Worm (Caenorhabditis elegans) whole organism, L2 larva: Measurements from ENCODE around the gene srd-4.
A peak's percentile ranks its signal among the peaks of the same experiment; 100 is the strongest.

Experiments used
- C34F6.9 ChIP-seq: fragments of 150-350 bp; optimal IDR thresholded peaks from 2 replicates; lab custom pipeline; 2014; ENCODE audit warnings: missing biosample characterization, missing genetic modification characterization
- F13H6.1 ChIP-seq: sonication (generic microtip); optimal IDR thresholded peaks from 2 replicates; lab custom pipeline; 2016; ENCODE audit warnings: missing genetic modification characterization, missing compliant biosample characterization
- R02D3.7 ChIP-seq: fragments of 150-350 bp; optimal IDR thresholded peaks from 2 replicates; lab custom pipeline; 2014; ENCODE audit warnings: missing biosample characterization, missing genetic modification characterization
- Y55F3AM.14 ChIP-seq: fragments of 200-800 bp; sonication (Bioruptor generic); optimal IDR thresholded peaks from 2 replicates; lab custom pipeline; 2018; ENCODE audit warnings: mild to moderate bottlenecking, missing genetic modification characterization, missing compliant biosample characterization
- ZK546.5 ChIP-seq: sonication (generic microtip); optimal IDR thresholded peaks from 2 replicates; lab custom pipeline; 2017; ENCODE audit warnings: missing biosample characterization, missing genetic modification characterization
- aly-2 ChIP-seq: fragments of 150-350 bp; optimal IDR thresholded peaks from 2 replicates; lab custom pipeline; 2014; ENCODE audit warnings: missing biosample characterization, missing genetic modification characterization
- ama-1 ChIP-seq: fragments of 150-350 bp; optimal IDR thresholded peaks from 2 replicates; lab custom pipeline; 2018; ENCODE audit warnings: inconsistent platforms
- blmp-1 ChIP-seq: sonication (generic microtip); optimal IDR thresholded peaks from 2 replicates; lab custom pipeline; 2017; ENCODE audit warnings: missing genetic modification characterization, mild to moderate bottlenecking, missing compliant biosample characterization, antibody characterized with exemption, moderate library complexity; ENCODE audit not compliant: insufficient read depth
- ceh-82 ChIP-seq: fragments of 150-350 bp; optimal IDR thresholded peaks from 2 replicates; lab custom pipeline; 2014; ENCODE audit warnings: missing biosample characterization, missing genetic modification characterization
- crh-2 ChIP-seq: sonication (generic microtip); optimal IDR thresholded peaks from 2 replicates; lab custom pipeline; 2017; ENCODE audit warnings: missing biosample characterization, missing genetic modification characterization
- dmd-4 ChIP-seq: sonication (generic microtip); optimal IDR thresholded peaks from 2 replicates; lab custom pipeline; 2017; ENCODE audit warnings: missing biosample characterization, missing genetic modification characterization
- egl-27 ChIP-seq: sonication (generic microtip); optimal IDR thresholded peaks from 3 replicates; lab custom pipeline; 2017; ENCODE audit warnings: missing biosample characterization, missing genetic modification reagents, missing genetic modification characterization
- elt-1 ChIP-seq: fragments of 150-350 bp; optimal IDR thresholded peaks from 2 replicates; lab custom pipeline; 2014; ENCODE audit warnings: missing biosample characterization, missing genetic modification characterization
- elt-3 ChIP-seq: sonication (generic microtip); optimal IDR thresholded peaks from 2 replicates; lab custom pipeline; 2017; ENCODE audit warnings: missing biosample characterization, missing genetic modification characterization
- fos-1 ChIP-seq: fragments of 150-350 bp; optimal IDR thresholded peaks from 2 replicates; lab custom pipeline; 2014; ENCODE audit warnings: missing biosample characterization, missing genetic modification characterization
- gmeb-1 ChIP-seq: fragments of 150-350 bp; optimal IDR thresholded peaks from 2 replicates; lab custom pipeline; 2014; ENCODE audit warnings: missing biosample characterization, missing genetic modification characterization
- lin-11 ChIP-seq: fragments of 150-350 bp; sonication (generic microtip); optimal IDR thresholded peaks from 2 replicates; lab custom pipeline; 2014; ENCODE audit warnings: missing biosample characterization, missing genetic modification characterization, inconsistent platforms, mixed read lengths
- lin-13 ChIP-seq: fragments of 150-350 bp; optimal IDR thresholded peaks from 2 replicates; lab custom pipeline; 2014; ENCODE audit warnings: missing biosample characterization, missing genetic modification reagents, missing genetic modification characterization
- lin-39 ChIP-seq: fragments of 150-350 bp; optimal IDR thresholded peaks from 2 replicates; lab custom pipeline; 2014; ENCODE audit warnings: missing biosample characterization, missing genetic modification reagents, missing genetic modification characterization
- lsy-2 ChIP-seq, 2 experiments: fragments of 150-350 bp in 1 of 2; sonication (generic microtip) in 1 of 2; optimal IDR thresholded peaks; 2 replicates each; lab custom pipeline; 2014 to 2017; ENCODE audit warnings: missing biosample characterization in 2 of 2, missing genetic modification characterization in 2 of 2
- mab-5 ChIP-seq: fragments of 150-350 bp; optimal IDR thresholded peaks from 2 replicates; lab custom pipeline; 2014; ENCODE audit warnings: missing biosample characterization, missing genetic modification characterization
- mbf-1 ChIP-seq: sonication (generic microtip); optimal IDR thresholded peaks from 2 replicates; lab custom pipeline; 2017; ENCODE audit warnings: missing biosample characterization, missing genetic modification characterization
- mdl-1 ChIP-seq, 2 experiments: fragments of 150-350 bp in 1 of 2; sonication (generic microtip) in 1 of 2; optimal IDR thresholded peaks; 2 replicates each; lab custom pipeline; 2017; ENCODE audit warnings: missing biosample characterization in 2 of 2, missing genetic modification characterization in 2 of 2
- nhr-10 ChIP-seq: sonication (generic microtip); optimal IDR thresholded peaks from 2 replicates; lab custom pipeline; 2017; ENCODE audit warnings: missing biosample characterization, missing genetic modification characterization
- nhr-11 ChIP-seq: fragments of 150-350 bp; optimal IDR thresholded peaks from 2 replicates; lab custom pipeline; 2014; ENCODE audit warnings: missing biosample characterization, missing genetic modification characterization
- nhr-12 ChIP-seq: fragments of 150-350 bp; optimal IDR thresholded peaks from 2 replicates; lab custom pipeline; 2014; ENCODE audit warnings: missing biosample characterization, missing genetic modification characterization
- nhr-129 ChIP-seq: fragments of 150-350 bp; optimal IDR thresholded peaks from 2 replicates; lab custom pipeline; 2014; ENCODE audit warnings: missing biosample characterization, missing genetic modification characterization
- nhr-23 ChIP-seq: fragments of 150-350 bp; optimal IDR thresholded peaks from 2 replicates; lab custom pipeline; 2014; ENCODE audit warnings: missing biosample characterization, missing genetic modification reagents, missing genetic modification characterization
- nhr-237 ChIP-seq: fragments of 150-350 bp; optimal IDR thresholded peaks from 2 replicates; lab custom pipeline; 2014; ENCODE audit warnings: missing biosample characterization, missing genetic modification characterization
- nhr-6 ChIP-seq: fragments of 150-350 bp; optimal IDR thresholded peaks from 2 replicates; lab custom pipeline; 2014; ENCODE audit warnings: missing biosample characterization, missing genetic modification characterization
- nhr-77 ChIP-seq: fragments of 150-350 bp; optimal IDR thresholded peaks from 2 replicates; lab custom pipeline; 2014; ENCODE audit warnings: missing biosample characterization, missing genetic modification characterization
- sem-4 ChIP-seq: fragments of 150-350 bp; optimal IDR thresholded peaks from 2 replicates; lab custom pipeline; 2014; ENCODE audit warnings: missing biosample characterization, missing genetic modification reagents, missing genetic modification characterization
- sma-3 ChIP-seq: sonication (generic microtip); optimal IDR thresholded peaks from 2 replicates; lab custom pipeline; 2016; ENCODE audit warnings: missing genetic modification reagents, missing genetic modification characterization, missing compliant biosample characterization
- sma-9 ChIP-seq, 2 experiments: fragments of 150-350 bp in 1 of 2; sonication (generic microtip) in 1 of 2; optimal IDR thresholded peaks; 2 replicates each; lab custom pipeline; 2014 to 2016; ENCODE audit warnings: missing genetic modification characterization in 2 of 2, mild to moderate bottlenecking in 1 of 2, missing biosample characterization in 1 of 2, missing compliant biosample characterization in 1 of 2, missing genetic modification reagents in 1 of 2, moderate library complexity in 1 of 2
- snpc-4 ChIP-seq: fragments of 150-350 bp; optimal IDR thresholded peaks from 2 replicates; lab custom pipeline; 2014; ENCODE audit warnings: missing biosample characterization, missing genetic modification characterization
- unc-39 ChIP-seq: fragments of 150-350 bp; optimal IDR thresholded peaks from 2 replicates; lab custom pipeline; 2014; ENCODE audit warnings: missing biosample characterization, missing genetic modification characterization
- unc-55 ChIP-seq: fragments of 150-350 bp; sonication (generic microtip); optimal IDR thresholded peaks from 3 replicates; lab custom pipeline; 2014; ENCODE audit warnings: missing biosample characterization, missing genetic modification reagents, missing genetic modification characterization
- unc-62 ChIP-seq: fragments of 150-350 bp; optimal IDR thresholded peaks from 2 replicates; lab custom pipeline; 2014; ENCODE audit warnings: missing biosample characterization, missing genetic modification reagents, missing genetic modification characterization
- zag-1 ChIP-seq: fragments of 150-350 bp; optimal IDR thresholded peaks from 2 replicates; lab custom pipeline; 2014; ENCODE audit warnings: missing biosample characterization, missing genetic modification characterization
- ztf-1 ChIP-seq: fragments of 200-800 bp; sonication (Bioruptor generic); conservative IDR thresholded peaks from 2 replicates; pipeline ENCODE4 v1.3.6; 2022; ENCODE audit warnings: missing genetic modification characterization, missing compliant biosample characterization
- ztf-11 ChIP-seq: sonication (generic microtip); optimal IDR thresholded peaks from 2 replicates; lab custom pipeline; 2017; ENCODE audit warnings: missing biosample characterization, missing genetic modification characterization
- ztf-4 ChIP-seq: fragments of 150-350 bp; optimal IDR thresholded peaks from 2 replicates; lab custom pipeline; 2014; ENCODE audit warnings: missing biosample characterization, missing genetic modification characterization

Gene srd-4

DNA sequence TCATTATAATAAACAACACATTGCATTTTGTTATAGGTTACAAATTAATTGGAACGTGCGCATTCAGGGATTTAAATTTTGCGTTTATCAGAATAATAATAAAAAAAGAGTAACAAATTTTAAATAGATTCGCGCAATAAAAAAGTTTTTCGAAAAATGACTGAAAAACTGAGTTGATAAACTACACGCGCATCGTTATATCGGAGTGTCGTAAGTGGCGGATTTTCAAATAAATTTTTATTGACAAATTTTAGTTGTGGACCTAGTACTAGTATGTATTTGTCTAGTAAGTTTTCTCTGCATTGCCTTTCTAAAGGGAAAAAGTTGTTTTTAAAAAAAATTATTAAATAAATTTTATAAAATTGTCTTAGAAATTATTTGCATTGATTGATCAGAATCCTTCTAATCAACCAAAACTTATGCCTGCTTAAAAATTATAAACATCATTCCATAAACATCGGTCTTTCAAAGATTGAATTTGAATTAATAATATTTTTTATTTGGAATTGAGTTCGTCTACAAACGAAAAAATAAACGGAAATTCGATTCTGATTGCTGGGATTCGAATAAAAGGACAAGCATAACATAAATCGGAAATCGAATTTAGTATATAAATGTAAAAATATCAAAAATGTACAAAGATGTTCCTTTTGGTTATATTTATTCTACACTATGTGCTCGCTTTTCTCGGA, at the start of gene srd-4:
srd-4 (plus strand) TSS at position 642 of the 692 bp plus-strand sequence.
- TF ChIP-seq unc-39 (tag; lab: Kevin White, UChicago) (no peak), unc-55 (GFP tag; lab: Kevin White, UChicago) (peak; percentile 79), nhr-10 (tag; lab: Kevin White, UChicago) (no peak), ztf-1 (GFP tag; lab: Robert Waterston, UW) (no peak), blmp-1 (no peak), elt-3 (tag; lab: Kevin White, UChicago) (no peak), ama-1 (lab: Kevin White, UChicago) (no peak), lin-39 (tag; lab: Kevin White, UChicago) (no peak), nhr-12 (tag; lab: Kevin White, UChicago) (no peak), egl-27 (no peak), nhr-6 (tag; lab: Kevin White, UChicago) (no peak), dmd-4 (tag; lab: Kevin White, UChicago) (no peak), zag-1 (tag; lab: Kevin White, UChicago) (no peak), elt-1 (no peak), C34F6.9 (tag; lab: Kevin White, UChicago) (peak; percentile 50), ceh-82 (tag; lab: Kevin White, UChicago) (no peak), nhr-129 (no peak), nhr-11 (tag; lab: Kevin White, UChicago) (no peak), mab-5 (tag; lab: Kevin White, UChicago) (no peak), F13H6.1 (tag; lab: Kevin White, UChicago) (no peak), unc-62 (GFP tag; lab: Kevin White, UChicago) (no peak), R02D3.7 (tag; lab: Kevin White, UChicago) (no peak), nhr-237 (tag; lab: Kevin White, UChicago) (no peak), crh-2 (no peak), mdl-1 (tag; optimal IDR thresholded peaks at IDR 0.05; lab: Kevin White, UChicago) (no peak), sma-9 (GFP tag; optimal IDR thresholded peaks at IDR 0.05; lab: Kevin White, UChicago) (no peak), sma-9 (tag; optimal IDR thresholded peaks at IDR 0.05; lab: Kevin White, UChicago) (no peak), ztf-4 (no peak), gmeb-1 (peak; percentile 95), mbf-1 (no peak), lsy-2 (tag; optimal IDR thresholded peaks at IDR 0.05; lab: Kevin White, UChicago) (peak; percentile 21 to 74), lin-13 (GFP tag; lab: Kevin White, UChicago) (peak; percentile 1), Y55F3AM.14 (GFP tag; lab: Kevin White, UChicago) (no peak), sma-3 (GFP tag; lab: Kevin White, UChicago) (no peak), snpc-4 (tag; lab: Kevin White, UChicago) (peak; percentile 25), aly-2 (tag; lab: Kevin White, UChicago) (no peak), ZK546.5 (tag; lab: Kevin White, UChicago) (no peak), sem-4 (tag; lab: Kevin White, UChicago) (no peak), fos-1 (tag; lab: Kevin White, UChicago) (no peak), nhr-23 (no peak), nhr-77 (no peak)

DNA sequence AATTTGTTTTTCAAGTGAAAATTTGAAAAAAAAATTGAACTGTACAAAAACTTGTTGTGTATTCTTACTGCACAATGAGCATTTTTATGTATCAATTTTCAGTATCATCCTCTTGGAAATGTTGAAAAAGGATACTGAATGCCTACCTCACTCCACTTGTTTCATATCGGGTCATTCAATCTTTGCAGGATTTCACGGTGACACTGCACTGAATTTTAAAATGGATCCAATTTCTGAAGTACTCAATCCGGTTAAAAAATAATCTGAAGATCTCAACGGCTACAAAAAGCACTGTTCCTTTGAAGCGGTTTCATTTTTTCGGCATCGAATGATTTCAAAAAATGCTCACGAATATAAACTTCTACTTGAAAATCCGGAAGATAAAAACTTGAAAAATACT, 46.8 kb upstream of the srd-4 start:
- TF ChIP-seq Y55F3AM.14 (GFP tag; lab: Kevin White, UChicago) (no peak), ceh-82 (tag; lab: Kevin White, UChicago) (no peak), gmeb-1 (no peak), nhr-77 (no peak), elt-3 (tag; lab: Kevin White, UChicago) (no peak), ztf-1 (GFP tag; lab: Robert Waterston, UW) (no peak), nhr-6 (tag; lab: Kevin White, UChicago) (no peak), ztf-4 (no peak), F13H6.1 (tag; lab: Kevin White, UChicago) (no peak), ama-1 (lab: Kevin White, UChicago) (no peak), aly-2 (tag; lab: Kevin White, UChicago) (no peak), ztf-11 (tag; lab: Kevin White, UChicago) (no peak), lin-11 (tag; lab: Kevin White, UChicago) (no peak), sma-9 (GFP tag; optimal IDR thresholded peaks at IDR 0.05; lab: Kevin White, UChicago) (no peak), sma-9 (tag; optimal IDR thresholded peaks at IDR 0.05; lab: Kevin White, UChicago) (no peak), unc-62 (GFP tag; lab: Kevin White, UChicago) (no peak), blmp-1 (no peak), crh-2 (no peak)
